Worm (Caenorhabditis elegans): ENCODE results near the gene cft-1.

cft-1 gene

ce11 chrV:5559882-5560281 lies 21.3 kb downstream of the cft-1 start (continued):
- TF ChIP-seq mdt-29 (GFP tag; IDR thresholded peaks at IDR 0.05) (no peak), madf-9 (GFP tag; conservative IDR thresholded peaks at IDR 0.05) (no peak), dmd-6 (GFP tag; IDR thresholded peaks at IDR 0.05) (peak; percentile 75), F37D6.2 (tag; optimal IDR thresholded peaks at IDR 0.05) (no peak), daf-19 (GFP tag; conservative IDR thresholded peaks at IDR 0.05) (no peak), lir-3 (tag; optimal IDR thresholded peaks at IDR 0.05) (no peak), ceh-32 (tag; optimal IDR thresholded peaks at IDR 0.05; ENCODE audit: poor library complexity) (no peak), R02D3.7 (tag; optimal IDR thresholded peaks at IDR 0.05) (no peak), lin-29 (GFP tag; IDR thresholded peaks at IDR 0.05) (no peak), skn-1 (tag; optimal IDR thresholded peaks at IDR 0.05) (no peak), cey-2 (tag; optimal IDR thresholded peaks at IDR 0.05; ENCODE audit: borderline replicate concordance, insufficient read depth) (no peak), nhr-111 (GFP tag; optimal IDR thresholded peaks at IDR 0.05) (no peak), zfp-2 (tag; optimal IDR thresholded peaks at IDR 0.05) (no peak), ctbp-1 (GFP tag; IDR thresholded peaks at IDR 0.05) (no peak), mes-2 (tag; optimal IDR thresholded peaks at IDR 0.05; ENCODE audit: poor library complexity, severe bottlenecking) (no peak), nhr-48 (tag; optimal IDR thresholded peaks at IDR 0.05) (no peak), rbr-2 (tag; optimal IDR thresholded peaks at IDR 0.05) (no peak), nhr-25 (tag; optimal IDR thresholded peaks at IDR 0.05; ENCODE audit: borderline replicate concordance, insufficient read depth) (no peak), snpc-1.2 (GFP tag; IDR thresholded peaks at IDR 0.05) (no peak), T26A8.4 (GFP tag; IDR thresholded peaks at IDR 0.05) (no peak), dve-1 (tag; optimal IDR thresholded peaks at IDR 0.05; ENCODE audit: insufficient read depth) (peak; percentile 88), aly-2 (tag; optimal IDR thresholded peaks at IDR 0.05) (no peak), unc-130 (GFP tag; optimal IDR thresholded peaks at IDR 0.05) (no peak), vab-7 (GFP tag; IDR thresholded peaks at IDR 0.05) (no peak), daf-12 (tag; optimal IDR thresholded peaks at IDR 0.05) (no peak), daf-16 (GFP tag; optimal IDR thresholded peaks at IDR 0.05) (no peak), daf-16 (tag; optimal IDR thresholded peaks at IDR 0.05) (peak; percentile 99), dmd-8 (GFP tag; IDR thresholded peaks at IDR 0.05) (no peak), nhr-77 (tag; optimal IDR thresholded peaks at IDR 0.05) (peak; percentile 63), php-3 (GFP tag; IDR thresholded peaks at IDR 0.05) (no peak), spr-1 (tag; optimal IDR thresholded peaks at IDR 0.05) (no peak), lin-39 (tag; optimal IDR thresholded peaks at IDR 0.05) (no peak), jun-1 (tag; optimal IDR thresholded peaks at IDR 0.05) (no peak), zfp-3 (GFP tag; conservative IDR thresholded peaks at IDR 0.05) (no peak), hif-1 (tag; optimal IDR thresholded peaks at IDR 0.05) (no peak), nhr-28 (tag; optimal IDR thresholded peaks at IDR 0.05) (peak; percentile 94), tra-1 (GFP tag; IDR thresholded peaks at IDR 0.05) (no peak), mep-1 (tag; optimal IDR thresholded peaks at IDR 0.05) (no peak), zip-2 (tag; optimal IDR thresholded peaks at IDR 0.05) (no peak), lsy-2 (tag; optimal IDR thresholded peaks at IDR 0.05) (peak in 1 of 2 experiments; percentile 31), arid-1 (GFP tag; conservative IDR thresholded peaks at IDR 0.05) (no peak), sdz-12 (GFP tag; optimal IDR thresholded peaks at IDR 0.05) (no peak), nhr-76 (tag; optimal IDR thresholded peaks at IDR 0.05) (no peak), F26F4.8 (GFP tag; conservative IDR thresholded peaks at IDR 0.05) (no peak), lin-15B (tag; optimal IDR thresholded peaks at IDR 0.05) (no peak), T20F7.1 (GFP tag; optimal IDR thresholded peaks at IDR 0.05) (no peak), ceh-20 (GFP tag; IDR thresholded peaks at IDR 0.05) (no peak), ceh-44 (GFP tag; IDR thresholded peaks at IDR 0.05) (no peak), ceh-62 (tag; optimal IDR thresholded peaks at IDR 0.05) (no peak), unc-39 (tag; optimal IDR thresholded peaks at IDR 0.05) (no peak), hlh-30 (tag; optimal IDR thresholded peaks at IDR 0.05; ENCODE audit: insufficient read depth) (peak; percentile 8)

All from whole organism, L4 larva.